Fruit fly (Drosophila melanogaster) whole organism, adult: Measurements from ENCODE around the gene Bub1.

Experiments used
- Mnt ChIP-seq: fragments of 200-800 bp; sonication (Bioruptor generic); optimal IDR thresholded peaks from 2 replicates; lab custom pipeline; 2016; ENCODE audit warnings: missing biosample characterization, mild to moderate bottlenecking, missing genetic modification characterization
- cnc ChIP-seq, 2 experiments: fragments of >200 bp; optimal IDR thresholded peaks; 2 replicates each; lab custom pipeline; 2017

DNA sequence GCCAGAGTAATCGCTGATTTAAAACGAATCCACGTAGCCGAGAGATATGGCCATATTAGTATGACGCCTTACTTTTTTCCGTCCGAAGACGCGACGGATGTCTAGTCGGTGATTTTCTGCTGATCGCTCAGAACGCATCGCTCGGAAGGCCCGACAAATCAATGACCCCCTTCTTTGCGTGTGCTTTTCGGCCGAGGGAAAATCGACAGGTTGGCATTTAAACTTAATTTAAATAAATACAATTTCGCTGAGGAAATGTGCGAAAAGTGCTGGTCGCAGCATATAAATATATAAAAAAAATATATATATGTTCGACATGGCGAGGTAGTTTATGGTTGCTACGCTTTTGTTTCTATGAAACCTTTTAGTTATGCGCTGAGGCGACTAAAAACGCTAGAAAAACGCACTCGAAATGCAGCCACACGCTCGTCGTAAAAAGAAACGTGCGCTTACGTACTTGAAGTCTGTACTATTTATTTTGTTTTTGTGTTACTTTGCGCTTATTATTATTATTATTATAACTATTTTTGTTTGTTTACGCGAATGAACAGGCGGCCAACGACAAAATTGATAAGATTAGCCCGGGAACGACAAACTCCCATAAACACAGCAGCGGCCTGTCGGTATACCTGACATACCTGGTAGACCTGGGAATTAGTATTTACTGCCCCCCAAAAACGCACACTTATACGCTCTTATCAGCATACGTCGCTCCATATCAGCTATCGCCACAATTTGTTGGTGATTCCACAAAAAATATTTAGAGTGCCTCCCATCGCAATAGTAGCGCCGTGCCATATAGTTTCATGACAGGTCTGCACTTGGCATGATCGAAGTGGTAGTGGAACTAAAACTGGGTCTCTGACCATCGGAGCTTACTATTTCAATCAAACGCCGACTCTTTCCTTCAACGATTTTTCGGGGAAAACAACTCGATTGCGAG lies 45.4 kb upstream of the Bub1 start:
- no peak for TF ChIP-seq cnc (optimal IDR thresholded peaks at IDR 0.05; lab: Kevin White, UChicago)
- peak; percentile 64 for TF ChIP-seq Mnt
